Worm (Caenorhabditis elegans) whole organism, mixed stage, embryonic: ENCODE data around the gene Y24D9A.7.
A peak's percentile ranks its signal among the peaks of the same experiment; 100 is the strongest.

Experiments
- ces-1 ChIP-seq: fragments of 150-350 bp; optimal IDR thresholded peaks from 2 replicates; lab custom pipeline; 2014; ENCODE audit warnings: missing biosample characterization, missing genetic modification reagents, missing genetic modification characterization
- drap-1 ChIP-seq: fragments of 200-800 bp; sonication (Bioruptor generic); optimal IDR thresholded peaks from 3 replicates; lab custom pipeline; 2018; ENCODE audit warnings: mild to moderate bottlenecking, missing genetic modification characterization, missing compliant biosample characterization
- elt-1 ChIP-seq: sonication (generic microtip); optimal IDR thresholded peaks from 2 replicates; lab custom pipeline; 2017; ENCODE audit warnings: missing genetic modification characterization, mild to moderate bottlenecking, missing compliant biosample characterization, antibody characterized with exemption, moderate library complexity, borderline replicate concordance; ENCODE audit not compliant: insufficient read depth
- lin-32 ChIP-seq: fragments of 200-800 bp; sonication (Bioruptor generic); optimal IDR thresholded peaks from 2 replicates; lab custom pipeline; 2018; ENCODE audit warnings: mild to moderate bottlenecking, missing genetic modification characterization, missing compliant biosample characterization
- mep-1 ChIP-seq: fragments of 150-350 bp; optimal IDR thresholded peaks from 2 replicates; lab custom pipeline; 2017; ENCODE audit warnings: missing biosample characterization, missing genetic modification reagents, missing genetic modification characterization, inconsistent platforms
- nhr-12 ChIP-seq: fragments of 150-350 bp; optimal IDR thresholded peaks from 2 replicates; lab custom pipeline; 2014; ENCODE audit warnings: missing biosample characterization, missing genetic modification characterization
- nhr-28 ChIP-seq: fragments of 150-350 bp; optimal IDR thresholded peaks from 2 replicates; lab custom pipeline; 2014; ENCODE audit warnings: missing biosample characterization, missing genetic modification characterization
- unc-39 ChIP-seq: fragments of 150-350 bp; optimal IDR thresholded peaks from 2 replicates; lab custom pipeline; 2014; ENCODE audit warnings: missing biosample characterization, missing genetic modification characterization
- ztf-11 ChIP-seq: fragments of 150-350 bp; optimal IDR thresholded peaks from 2 replicates; lab custom pipeline; 2014; ENCODE audit warnings: missing biosample characterization, missing genetic modification characterization

- TF ChIP-seq drap-1 (GFP tag; lab: Kevin White, UChicago) (no peak), nhr-28 (tag; lab: Kevin White, UChicago) (no peak), elt-1 (no peak), ztf-11 (tag; lab: Kevin White, UChicago) (no peak), unc-39 (tag; lab: Kevin White, UChicago) (no peak), mep-1 (tag; lab: Kevin White, UChicago) (no peak), lin-32 (GFP tag; lab: Kevin White, UChicago) (no peak), ces-1 (GFP tag; lab: Kevin White, UChicago) (peak; percentile 31), nhr-12 (tag; lab: Kevin White, UChicago) (no peak)
Observed at ce11 chrIV:4357296-4357695, 47.7 kb downstream of the Y24D9A.7 start, which contains the start of gene sars-2.
